Fruit fly (Drosophila melanogaster): ENCODE results near the gene CG4766.
A peak's percentile ranks its signal among the peaks of the same experiment; 100 is the strongest.

- TF ChIP-seq rgr (GFP tag; optimal IDR thresholded peaks at IDR 0.05) (peak; percentile 26), pan (optimal IDR thresholded peaks at IDR 0.05) (no peak), Hnf4 (GFP tag; optimal IDR thresholded peaks at IDR 0.05) (peak; percentile 55), usp (GFP tag; optimal IDR thresholded peaks at IDR 0.05) (no peak)
These were observed 36.8 kb upstream of the CG4766 start, which contains the start of the genes rux and MCTS1 for dm6 chrX:6037180-6037946.
